Fruit fly (Drosophila melanogaster): Measurements from ENCODE around the gene CG31097.
A peak's percentile ranks its signal among the peaks of the same experiment; 100 is the strongest.

CG31097 gene

dm6 chr3R:25300575-25300974 lies 3.0 kb upstream of the CG31097 start, which contains the start of gene CG13659:
Gene CG13659, plus strand, starts transcription at chr3R:25300891.
- no peak for TF ChIP-seq dsx (GFP tag; optimal IDR thresholded peaks at IDR 0.05; ENCODE audit: poor library complexity, severe bottlenecking)
- TF ChIP-seq CG11294 (GFP tag; IDR thresholded peaks at IDR 0.05) = no peak
- no peak for TF ChIP-seq Hr4 (GFP tag; optimal IDR thresholded peaks at IDR 0.05)
- TF ChIP-seq Sox102F (GFP tag; optimal IDR thresholded peaks at IDR 0.05) = no peak
- no peak for TF ChIP-seq Hr39 (GFP tag; optimal IDR thresholded peaks at IDR 0.05)
- TF ChIP-seq Eip75B (GFP tag; optimal IDR thresholded peaks at IDR 0.05) = no peak
- TF ChIP-seq vri (GFP tag; optimal IDR thresholded peaks at IDR 0.05) = peak; percentile 3
- no peak for TF ChIP-seq CG34406 (GFP tag; optimal IDR thresholded peaks at IDR 0.05)
- TF ChIP-seq cyc (GFP tag; optimal IDR thresholded peaks at IDR 0.05) = no peak

dm6 chr3R:25299507-25299964 lies 2.0 kb upstream of the CG31097 start, which contains the start of gene CG31288:
Gene CG31288, minus strand, starts transcription at chr3R:25299557.
- TF ChIP-seq topi (GFP tag; optimal IDR thresholded peaks at IDR 0.05) (no peak), CG3032 (tag; optimal IDR thresholded peaks at IDR 0.05) (no peak), CG16779 (tag; optimal IDR thresholded peaks at IDR 0.05) (no peak), fd59A (GFP tag; optimal IDR thresholded peaks at IDR 0.05) (no peak), Lpt (GFP tag; optimal IDR thresholded peaks at IDR 0.05) (no peak), CG8119 (GFP tag; IDR thresholded peaks at IDR 0.05) (no peak), Blimp-1 (GFP tag; optimal IDR thresholded peaks at IDR 0.05) (no peak), Met (GFP tag; optimal IDR thresholded peaks at IDR 0.05) (no peak), CG1621 (tag; optimal IDR thresholded peaks at IDR 0.05) (no peak), CG11294 (GFP tag; IDR thresholded peaks at IDR 0.05) (no peak), esn (GFP tag; optimal IDR thresholded peaks at IDR 0.05) (no peak), Eip78C (GFP tag) (no peak), CG15336 (GFP tag; IDR thresholded peaks at IDR 0.05) (no peak), net (GFP tag; optimal IDR thresholded peaks at IDR 0.05) (no peak), CG11762 (GFP tag; optimal IDR thresholded peaks at IDR 0.05; ENCODE audit: insufficient read depth) (no peak), Smox (GFP tag; optimal IDR thresholded peaks at IDR 0.05) (no peak), vri (GFP tag; optimal IDR thresholded peaks at IDR 0.05) (no peak), svp (GFP tag) (no peak)

dm6 chr3R:25295320-25296020 lies 2.1 kb downstream of the CG31097 start, which contains the start of gene CG31102:
Gene CG31102, minus strand, starts transcription at chr3R:25295594.
- no peak for TF ChIP-seq CG6854 (GFP tag; optimal IDR thresholded peaks at IDR 0.05)
- no peak for TF ChIP-seq CG34406 (GFP tag; optimal IDR thresholded peaks at IDR 0.05)
- no peak for TF ChIP-seq CG32006 (GFP tag; optimal IDR thresholded peaks at IDR 0.05)
- peak; percentile 21 for TF ChIP-seq CG6276 (GFP tag; optimal IDR thresholded peaks at IDR 0.05)
- no peak for TF ChIP-seq Sox102F (GFP tag; optimal IDR thresholded peaks at IDR 0.05)
- no peak for TF ChIP-seq CG6808 (GFP tag; optimal IDR thresholded peaks at IDR 0.05)
- no peak for TF ChIP-seq Eip78C (GFP tag)
- no peak for TF ChIP-seq topi (GFP tag; optimal IDR thresholded peaks at IDR 0.05)
- peak; percentile 90 for TF ChIP-seq svp (GFP tag)
- TF ChIP-seq CG4318 (GFP tag; optimal IDR thresholded peaks at IDR 0.05) = no peak
- no peak for TF ChIP-seq net (GFP tag; optimal IDR thresholded peaks at IDR 0.05)
- TF ChIP-seq CG9139 (GFP tag; optimal IDR thresholded peaks at IDR 0.05) = no peak
- TF ChIP-seq dsx (GFP tag; optimal IDR thresholded peaks at IDR 0.05; ENCODE audit: poor library complexity, severe bottlenecking) = no peak
- no peak for TF ChIP-seq CG1621 (tag; optimal IDR thresholded peaks at IDR 0.05)
- TF ChIP-seq pdm3 (GFP tag; optimal IDR thresholded peaks at IDR 0.05) = no peak
- TF ChIP-seq CG15336 (GFP tag; IDR thresholded peaks at IDR 0.05) = no peak
- TF ChIP-seq ss (GFP tag; optimal IDR thresholded peaks at IDR 0.05) = peak in 1 of 2 experiments; percentile 4
- peak; percentile 5 for TF ChIP-seq esn (GFP tag; optimal IDR thresholded peaks at IDR 0.05)
- TF ChIP-seq fd59A (GFP tag; optimal IDR thresholded peaks at IDR 0.05) = no peak
- TF ChIP-seq CG8119 (GFP tag; IDR thresholded peaks at IDR 0.05) = no peak
- no peak for TF ChIP-seq CG3919 (GFP tag; optimal IDR thresholded peaks at IDR 0.05)
- TF ChIP-seq Met (GFP tag; optimal IDR thresholded peaks at IDR 0.05) = no peak
- no peak for TF ChIP-seq achi (GFP tag; optimal IDR thresholded peaks at IDR 0.05)
- TF ChIP-seq CG8632 (GFP tag; optimal IDR thresholded peaks at IDR 0.05) = no peak
- peak; percentile 79 for TF ChIP-seq vri (GFP tag; optimal IDR thresholded peaks at IDR 0.05)
- TF ChIP-seq lz (GFP tag; optimal IDR thresholded peaks at IDR 0.05) = no peak
- no peak for TF ChIP-seq Lpt (GFP tag; optimal IDR thresholded peaks at IDR 0.05)
